Fruit fly (Drosophila melanogaster) whole organism, embryonic: ENCODE measurements around the gene CG7006.

Experiments
- Asciz ChIP-seq: fragments of 200-800 bp; sonication (Bioruptor generic); optimal IDR thresholded peaks from 2 replicates; lab custom pipeline; 2017; ENCODE audit warnings: missing biosample characterization, mild to moderate bottlenecking, missing genetic modification characterization, missing genetic modification reagents
- B-H1 ChIP-seq: fragments of 200-800 bp; sonication (Bioruptor generic); IDR thresholded peaks from 3 replicates; pipeline ENCODE4 v1.3.6; 2022; ENCODE audit warnings: missing biosample characterization, missing genetic modification characterization
- CG10543 ChIP-seq: fragments of 200-800 bp; sonication (Bioruptor generic); optimal IDR thresholded peaks from 3 replicates; lab custom pipeline; 2017; ENCODE audit warnings: missing biosample characterization, mild to moderate bottlenecking, missing genetic modification characterization, moderate library complexity
- CG10654 ChIP-seq: fragments of 200-800 bp; sonication (Bioruptor generic); optimal IDR thresholded peaks from 2 replicates; lab custom pipeline; 2016; ENCODE audit warnings: missing biosample characterization, missing genetic modification characterization
- CG11247 ChIP-seq: fragments of 200-800 bp; sonication (Bioruptor generic); IDR thresholded peaks from 2 replicates; pipeline ENCODE4 v1.3.6; 2022; ENCODE audit warnings: missing biosample characterization, missing genetic modification characterization
- CG11456 ChIP-seq: fragments of 200-800 bp; sonication (Bioruptor generic); IDR thresholded peaks from 3 replicates; pipeline ENCODE4 v1.3.6; 2022; ENCODE audit warnings: missing biosample characterization, missing genetic modification characterization
- CG14441 ChIP-seq: fragments of 200-800 bp; sonication (Bioruptor generic); IDR thresholded peaks from 2 replicates; pipeline ENCODE4 v1.3.6; 2022; ENCODE audit warnings: missing biosample characterization, missing genetic modification characterization
- CG14965 ChIP-seq: fragments of 200-800 bp; sonication (Bioruptor generic); optimal IDR thresholded peaks from 2 replicates; lab custom pipeline; 2016; ENCODE audit warnings: missing biosample characterization, missing genetic modification characterization, borderline replicate concordance
- CG15601 ChIP-seq: fragments of 200-800 bp; sonication (Bioruptor generic); optimal IDR thresholded peaks from 3 replicates; lab custom pipeline; 2019; ENCODE audit warnings: missing biosample characterization, mild to moderate bottlenecking, missing genetic modification characterization, moderate library complexity
- CG17186 ChIP-seq: fragments of 200-800 bp; sonication (Bioruptor generic); optimal IDR thresholded peaks from 3 replicates; lab custom pipeline; 2017; ENCODE audit warnings: missing biosample characterization, missing genetic modification reagents, missing genetic modification characterization
- CG30403 ChIP-seq: fragments of 200-800 bp; sonication (Bioruptor generic); optimal IDR thresholded peaks from 3 replicates; lab custom pipeline; 2016; ENCODE audit warnings: missing biosample characterization, missing genetic modification characterization
- CG3163 ChIP-seq: fragments of 200-800 bp; sonication (Bioruptor generic); optimal IDR thresholded peaks from 3 replicates; lab custom pipeline; 2016; ENCODE audit warnings: missing biosample characterization, missing genetic modification characterization
- CG33213 ChIP-seq: fragments of 200-800 bp; sonication (Bioruptor generic); optimal IDR thresholded peaks from 3 replicates; lab custom pipeline; 2016; ENCODE audit warnings: missing biosample characterization, missing genetic modification characterization
- CG33557 ChIP-seq: fragments of 200-800 bp; sonication (Bioruptor generic); optimal IDR thresholded peaks from 2 replicates; lab custom pipeline; 2019; ENCODE audit warnings: missing biosample characterization, mild to moderate bottlenecking, missing genetic modification characterization, moderate library complexity
- CG3407 ChIP-seq: fragments of 200-800 bp; sonication (Bioruptor generic); optimal IDR thresholded peaks from 2 replicates; lab custom pipeline; 2018; ENCODE audit warnings: missing biosample characterization, mild to moderate bottlenecking, missing genetic modification characterization
- CG4282 ChIP-seq: fragments of 200-800 bp; sonication (Bioruptor generic); optimal IDR thresholded peaks from 2 replicates; lab custom pipeline; 2016; ENCODE audit warnings: missing biosample characterization, missing genetic modification characterization
- CG4404 ChIP-seq: fragments of 200-800 bp; sonication (Bioruptor generic); IDR thresholded peaks from 2 replicates; pipeline ENCODE4 v1.3.6; 2022; ENCODE audit warnings: missing biosample characterization, missing genetic modification characterization
- CG6683 ChIP-seq: fragments of 200-800 bp; sonication (Bioruptor generic); optimal IDR thresholded peaks from 2 replicates; lab custom pipeline; 2017; ENCODE audit warnings: missing biosample characterization, mild to moderate bottlenecking, missing genetic modification characterization, missing genetic modification reagents
- CG6791 ChIP-seq: fragments of 200-800 bp; sonication (Bioruptor generic); IDR thresholded peaks from 3 replicates; pipeline ENCODE4 v1.3.6; 2022; ENCODE audit warnings: missing biosample characterization, missing genetic modification characterization; ENCODE audit not compliant: partially characterized antibody
- CG7271 ChIP-seq: fragments of 200-800 bp; sonication (Bioruptor generic); optimal IDR thresholded peaks from 2 replicates; lab custom pipeline; 2018; ENCODE audit warnings: missing biosample characterization, mild to moderate bottlenecking, missing genetic modification characterization, moderate library complexity
- CG7963 ChIP-seq: fragments of 200-800 bp; sonication (Bioruptor generic); IDR thresholded peaks from 3 replicates; pipeline ENCODE4 v1.3.6; 2022; ENCODE audit warnings: missing biosample characterization, missing genetic modification characterization; ENCODE audit not compliant: partially characterized antibody
- Dad ChIP-seq: fragments of 200-800 bp; sonication (Bioruptor generic); optimal IDR thresholded peaks from 3 replicates; lab custom pipeline; 2016; ENCODE audit warnings: missing biosample characterization, missing genetic modification characterization
- Doc3 ChIP-seq: fragments of 200-800 bp; sonication (Bioruptor generic); IDR thresholded peaks from 3 replicates; pipeline ENCODE4 v1.3.6; 2022; ENCODE audit warnings: missing biosample characterization, missing genetic modification characterization; ENCODE audit not compliant: partially characterized antibody
- Gsc ChIP-seq: fragments of 200-800 bp; sonication (Bioruptor generic); IDR thresholded peaks from 2 replicates; pipeline ENCODE4 v1.3.6; 2022; ENCODE audit warnings: missing biosample characterization, missing genetic modification characterization
- HLH4C ChIP-seq: fragments of 200-800 bp; sonication (Bioruptor generic); IDR thresholded peaks from 3 replicates; pipeline ENCODE4 v1.3.6; 2022; ENCODE audit warnings: missing biosample characterization, missing genetic modification characterization; ENCODE audit not compliant: partially characterized antibody
- Hmr ChIP-seq: fragments of 200-800 bp; sonication (Bioruptor generic); optimal IDR thresholded peaks from 3 replicates; lab custom pipeline; 2017; ENCODE audit warnings: mild to moderate bottlenecking, missing biosample characterization, missing genetic modification reagents, missing genetic modification characterization
- Hr78 ChIP-seq, 2 experiments: fragments of 200-800 bp in 1 of 2; fragments of >200 bp in 1 of 2; sonication (Bioruptor generic) in 1 of 2; optimal IDR thresholded peaks; 2 replicates each; lab custom pipeline; 2017 to 2019; ENCODE audit warnings: missing biosample characterization in 2 of 2, missing genetic modification characterization in 2 of 2, mild to moderate bottlenecking in 1 of 2, moderate library complexity in 1 of 2
- Lim3 ChIP-seq: fragments of 200-800 bp; sonication (Bioruptor generic); IDR thresholded peaks from 2 replicates; pipeline ENCODE4 v1.3.6; 2022; ENCODE audit warnings: missing biosample characterization, missing genetic modification characterization
- Max ChIP-seq: fragments of 200-800 bp; sonication (Bioruptor generic); optimal IDR thresholded peaks from 2 replicates; lab custom pipeline; 2016; ENCODE audit warnings: missing biosample characterization, mild to moderate bottlenecking, missing genetic modification characterization
- Trl ChIP-seq, 3 experiments: fragments of >200 bp in 2 of 3; fragments of 200-800 bp in 1 of 3; sonication (Bioruptor generic) in 1 of 3; optimal IDR thresholded peaks; 2 replicates in 1 of 3; 3 replicates in 2 of 3; lab custom pipeline; 2016 to 2017; ENCODE audit warnings: missing biosample characterization in 1 of 3, missing genetic modification characterization in 1 of 3
- Vsx1 ChIP-seq: fragments of 200-800 bp; sonication (Bioruptor generic); optimal IDR thresholded peaks from 2 replicates; lab custom pipeline; 2017; ENCODE audit warnings: missing biosample characterization, mild to moderate bottlenecking, missing genetic modification characterization, missing genetic modification reagents
- bowl ChIP-seq: fragments of 200-800 bp; sonication (Bioruptor generic); IDR thresholded peaks from 2 replicates; pipeline ENCODE4 v1.3.6; 2022; ENCODE audit warnings: missing biosample characterization, missing genetic modification characterization
- da ChIP-seq: fragments of 200-800 bp; sonication (Bioruptor generic); optimal IDR thresholded peaks from 2 replicates; lab custom pipeline; 2016; ENCODE audit warnings: missing biosample characterization, missing genetic modification characterization
- ems ChIP-seq: fragments of 200-800 bp; sonication (Bioruptor generic); optimal IDR thresholded peaks from 3 replicates; lab custom pipeline; 2016; ENCODE audit warnings: missing biosample characterization, missing genetic modification characterization
- eyg ChIP-seq: fragments of 200-800 bp; sonication (Bioruptor generic); optimal IDR thresholded peaks from 3 replicates; lab custom pipeline; 2016; ENCODE audit warnings: missing biosample characterization, missing genetic modification characterization
- fd3F ChIP-seq: fragments of 200-800 bp; sonication (Bioruptor generic); optimal IDR thresholded peaks from 2 replicates; lab custom pipeline; 2018; ENCODE audit warnings: missing biosample characterization, mild to moderate bottlenecking, missing genetic modification characterization, moderate library complexity
- jing ChIP-seq: fragments of 200-800 bp; sonication (Bioruptor generic); optimal IDR thresholded peaks from 2 replicates; lab custom pipeline; 2018; ENCODE audit warnings: missing biosample characterization, mild to moderate bottlenecking, missing genetic modification characterization
- lab ChIP-seq: fragments of 200-800 bp; sonication (Bioruptor generic); optimal IDR thresholded peaks from 3 replicates; lab custom pipeline; 2017; ENCODE audit warnings: missing biosample characterization, missing genetic modification characterization, mild to moderate bottlenecking, moderate library complexity, missing genetic modification reagents
- luna ChIP-seq: fragments of 200-800 bp; sonication (Bioruptor generic); optimal IDR thresholded peaks from 2 replicates; lab custom pipeline; 2016; ENCODE audit warnings: missing biosample characterization, missing genetic modification characterization
- nom ChIP-seq: fragments of 200-800 bp; sonication (Bioruptor generic); optimal IDR thresholded peaks from 2 replicates; lab custom pipeline; 2017; ENCODE audit warnings: missing biosample characterization, missing genetic modification characterization, mild to moderate bottlenecking, moderate library complexity, missing genetic modification reagents
- onecut ChIP-seq: fragments of 200-800 bp; sonication (Bioruptor generic); IDR thresholded peaks from 2 replicates; pipeline ENCODE4 v1.3.6; 2022; ENCODE audit warnings: missing biosample characterization, missing genetic modification characterization
- sd ChIP-seq: fragments of 200-800 bp; sonication (Bioruptor generic); optimal IDR thresholded peaks from 3 replicates; lab custom pipeline; 2018; ENCODE audit warnings: missing biosample characterization, mild to moderate bottlenecking, missing genetic modification characterization, moderate library complexity
- sens ChIP-seq: fragments of 200-800 bp; sonication (Bioruptor generic); peaks from one replicate; lab custom pipeline; 2016; ENCODE audit warnings: missing biosample characterization, missing genetic modification characterization
- so ChIP-seq: fragments of 200-800 bp; sonication (Bioruptor generic); IDR thresholded peaks from 3 replicates; pipeline ENCODE4 v1.3.6; 2022; ENCODE audit warnings: missing biosample characterization, missing genetic modification characterization
- stc ChIP-seq: fragments of 200-800 bp; sonication (Bioruptor generic); IDR thresholded peaks from 2 replicates; pipeline ENCODE4 v1.3.6; 2022; ENCODE audit warnings: missing biosample characterization, missing genetic modification characterization
- stwl ChIP-seq: fragments of 200-800 bp; sonication (Bioruptor generic); optimal IDR thresholded peaks from 3 replicates; lab custom pipeline; 2018; ENCODE audit warnings: missing biosample characterization, mild to moderate bottlenecking, missing genetic modification characterization, moderate library complexity
- ttk ChIP-seq: fragments of 200-800 bp; sonication (Bioruptor generic); IDR thresholded peaks from 2 replicates; pipeline ENCODE4 v2.1.2; 2022; ENCODE audit warnings: missing biosample characterization, missing genetic modification characterization
- tx ChIP-seq: fragments of 200-800 bp; sonication (Bioruptor generic); optimal IDR thresholded peaks from 2 replicates; lab custom pipeline; 2016; ENCODE audit warnings: missing biosample characterization, missing genetic modification characterization
- zf30C ChIP-seq: fragments of 200-800 bp; sonication (Bioruptor generic); optimal IDR thresholded peaks from 3 replicates; lab custom pipeline; 2018; ENCODE audit warnings: missing biosample characterization, mild to moderate bottlenecking, missing genetic modification characterization

CG7006 gene

dm6 chr3R:24893320-24893955, 43.0 kb downstream of the CG7006 start (continued):
- TF ChIP-seq nom (GFP tag; lab: Kevin White, UChicago) (peak; percentile 77), CG4404 (peak; percentile 71), CG3163 (GFP tag; lab: Kevin White, UChicago) (no peak), Dad (GFP tag; lab: Kevin White, UChicago) (no peak), HLH4C (GFP tag; lab: Robert Waterston, UW) (no peak), Hmr (GFP tag; lab: Kevin White, UChicago) (peak; percentile 66), ttk (GFP tag; lab: Robert Waterston, UW) (peak; percentile 55), CG6791 (GFP tag; lab: Robert Waterston, UW) (no peak), CG15601 (tag; lab: Kevin White, UChicago) (peak; percentile 84), Gsc (no peak), tx (no peak), CG10654 (GFP tag; lab: Kevin White, UChicago) (peak; percentile 62), CG7963 (GFP tag; lab: Robert Waterston, UW) (no peak), Asciz (peak; percentile 80), stwl (no peak), sens (GFP tag; lab: Kevin White, UChicago) (peak; percentile 59), fd3F (GFP tag; lab: Kevin White, UChicago) (peak; percentile 45), CG14441 (GFP tag; lab: Robert Waterston, UW) (peak; percentile 62), eyg (no peak), B-H1 (peak; percentile 39; the same call in 2 of the 3 replicates), Hr78 (GFP tag; optimal IDR thresholded peaks at IDR 0.05; lab: Kevin White, UChicago) (peak in 1 of 2 experiments; percentile 78), sd (tag; lab: Kevin White, UChicago) (peak; percentile 36), ems (GFP tag; lab: Kevin White, UChicago) (no peak), Max (GFP tag; lab: Kevin White, UChicago) (peak; percentile 54), CG14965 (GFP tag; lab: Kevin White, UChicago) (no peak), CG30403 (GFP tag; lab: Kevin White, UChicago) (peak; percentile 85), CG11456 (no peak), Lim3 (GFP tag; lab: Robert Waterston, UW) (no peak), zf30C (GFP tag; lab: Kevin White, UChicago) (peak; percentile 85), so (GFP tag; lab: Robert Waterston, UW) (peak; percentile 60; the same call in 2 of the 3 replicates), CG33213 (GFP tag; lab: Kevin White, UChicago) (no peak), CG10543 (GFP tag; lab: Kevin White, UChicago) (no peak), da (no peak), bowl (GFP tag; lab: Robert Waterston, UW) (0 out of 2 replicates have a peak, but pooled peaks have one; percentile 14), CG33557 (GFP tag; lab: Kevin White, UChicago) (peak; percentile 89), CG17186 (GFP tag; lab: Kevin White, UChicago) (no peak), CG4282 (no peak), CG3407 (peak; percentile 53), stc (GFP tag; lab: Robert Waterston, UW) (no peak; the same call in 1 of the 2 replicates), CG7271 (tag; lab: Kevin White, UChicago) (peak; percentile 45), lab (GFP tag; lab: Kevin White, UChicago) (peak; percentile 75), Trl (optimal IDR thresholded peaks at IDR 0.05; lab: Kevin White, UChicago) (peak in 1 of 2 experiments; percentile 30), Trl (GFP tag; optimal IDR thresholded peaks at IDR 0.05; lab: Kevin White, UChicago) (no peak), Doc3 (GFP tag; lab: Robert Waterston, UW) (no peak), luna (GFP tag; lab: Kevin White, UChicago) (no peak), onecut (GFP tag; lab: Robert Waterston, UW) (peak; percentile 44), CG6683 (GFP tag; lab: Kevin White, UChicago) (no peak), CG11247 (GFP tag; lab: Robert Waterston, UW) (0 out of 2 replicates have a peak, but pooled peaks have one; percentile 14), Vsx1 (GFP tag; lab: Kevin White, UChicago) (peak; percentile 56), jing (no peak)
